Fruit fly (Drosophila melanogaster): Measurements from ENCODE around the gene lsn.

lsn gene

DNA sequence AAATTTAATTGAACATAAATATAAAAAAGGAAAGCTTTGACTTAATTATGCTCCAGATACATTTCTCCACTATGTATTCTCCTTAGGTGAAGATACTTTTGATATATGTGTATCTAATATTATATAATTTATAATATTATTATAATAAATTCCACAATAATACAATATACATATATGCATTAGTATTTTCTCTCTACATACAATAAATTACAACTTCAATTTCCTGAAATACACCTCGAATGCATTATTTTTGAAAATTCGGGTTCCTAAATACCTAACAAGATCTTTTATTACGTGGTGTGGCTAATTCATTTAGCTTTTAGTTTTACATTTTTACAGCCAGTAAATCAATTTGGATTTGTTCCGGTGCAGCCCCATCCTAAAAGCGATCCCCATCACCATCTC, 34.7 kb upstream of the lsn start (continued):
- TF ChIP-seq Max (GFP tag; optimal IDR thresholded peaks at IDR 0.05): no peak
- no peak for TF ChIP-seq fd102C (GFP tag; optimal IDR thresholded peaks at IDR 0.05)
- TF ChIP-seq H15 (GFP tag; IDR thresholded peaks at IDR 0.05): no peak
- TF ChIP-seq al (GFP tag; IDR thresholded peaks at IDR 0.05): no peak
- no peak for TF ChIP-seq E2f2 (GFP tag; IDR thresholded peaks at IDR 0.05)
- no peak for TF ChIP-seq Antp (GFP tag; optimal IDR thresholded peaks at IDR 0.05)
- no peak for TF ChIP-seq grn (GFP tag; optimal IDR thresholded peaks at IDR 0.05)
- TF ChIP-seq CG2116 (GFP tag; optimal IDR thresholded peaks at IDR 0.05): no peak
- no peak for TF ChIP-seq CG11456 (GFP tag; IDR thresholded peaks at IDR 0.05)
- no peak for TF ChIP-seq sna (GFP tag; IDR thresholded peaks at IDR 0.05; ENCODE audit: partially characterized antibody)
- no peak for TF ChIP-seq CG3163 (GFP tag; optimal IDR thresholded peaks at IDR 0.05)
- TF ChIP-seq Doc2 (GFP tag; IDR thresholded peaks at IDR 0.05): no peak
- no peak for TF ChIP-seq run (tag; optimal IDR thresholded peaks at IDR 0.05)
- TF ChIP-seq CG5245 (GFP tag; optimal IDR thresholded peaks at IDR 0.05): no peak
- TF ChIP-seq Mad (GFP tag; optimal IDR thresholded peaks at IDR 0.05): no peak
- peak; percentile 57 for TF ChIP-seq gem (tag; optimal IDR thresholded peaks at IDR 0.05)
- TF ChIP-seq Nf-YB (GFP tag; optimal IDR thresholded peaks at IDR 0.05): no peak
- TF ChIP-seq trh (GFP tag; optimal IDR thresholded peaks at IDR 0.05): no peak
- no peak for TF ChIP-seq zf30C (GFP tag; optimal IDR thresholded peaks at IDR 0.05)
- TF ChIP-seq D19A (tag; optimal IDR thresholded peaks at IDR 0.05): peak; percentile 45
- TF ChIP-seq CG3065 (GFP tag; optimal IDR thresholded peaks at IDR 0.05): no peak
- no peak for TF ChIP-seq CG31224 (GFP tag; IDR thresholded peaks at IDR 0.05)
- no peak for TF ChIP-seq bigmax (GFP tag; optimal IDR thresholded peaks at IDR 0.05)
- no peak for TF ChIP-seq CG4707 (GFP tag; optimal IDR thresholded peaks at IDR 0.05)
- TF ChIP-seq ase (GFP tag; IDR thresholded peaks at IDR 0.05): no peak
- no peak for TF ChIP-seq CG11085 (GFP tag; IDR thresholded peaks at IDR 0.05)
- TF ChIP-seq Sox100B (GFP tag; optimal IDR thresholded peaks at IDR 0.05): peak; percentile 15
- TF ChIP-seq BtbVII (GFP tag; optimal IDR thresholded peaks at IDR 0.05): no peak
- TF ChIP-seq CG13775 (GFP tag; optimal IDR thresholded peaks at IDR 0.05): no peak
- TF ChIP-seq CG18011 (GFP tag; optimal IDR thresholded peaks at IDR 0.05): no peak
- peak; percentile 52 for TF ChIP-seq CG33557 (GFP tag; optimal IDR thresholded peaks at IDR 0.05)
- TF ChIP-seq pan (optimal IDR thresholded peaks at IDR 0.05): no peak
- no peak for TF ChIP-seq pan (GFP tag; optimal IDR thresholded peaks at IDR 0.05 in 1 of 2, IDR thresholded peaks at IDR 0.05 in 1 of 2)
- TF ChIP-seq CG34422 (GFP tag; IDR thresholded peaks at IDR 0.05): no peak
- no peak for TF ChIP-seq PHDP (tag; optimal IDR thresholded peaks at IDR 0.05)
- TF ChIP-seq psq (GFP tag; optimal IDR thresholded peaks at IDR 0.05): no peak
- no peak for TF ChIP-seq HLHmδ (GFP tag; optimal IDR thresholded peaks at IDR 0.05)
- no peak for TF ChIP-seq klu (GFP tag; IDR thresholded peaks at IDR 0.05)
- TF ChIP-seq CG7839 (tag; optimal IDR thresholded peaks at IDR 0.05): peak; percentile 36
- no peak for TF ChIP-seq mam (GFP tag; optimal IDR thresholded peaks at IDR 0.05)
- TF ChIP-seq CG4360 (GFP tag; IDR thresholded peaks at IDR 0.05): no peak
- TF ChIP-seq Oli (tag; optimal IDR thresholded peaks at IDR 0.05): peak; percentile 15
- no peak for TF ChIP-seq CG14441 (GFP tag; IDR thresholded peaks at IDR 0.05)
- peak; percentile 19 for TF ChIP-seq unpg (GFP tag; optimal IDR thresholded peaks at IDR 0.05)
- TF ChIP-seq ham (GFP tag; IDR thresholded peaks at IDR 0.05): no peak
- TF ChIP-seq Neu2 (GFP tag; optimal IDR thresholded peaks at IDR 0.05; ENCODE audit: borderline replicate concordance): no peak
- no peak for TF ChIP-seq zfh1 (GFP tag; IDR thresholded peaks at IDR 0.05)
- TF ChIP-seq Meics (GFP tag; optimal IDR thresholded peaks at IDR 0.05): no peak
- TF ChIP-seq E2f1 (GFP tag; IDR thresholded peaks at IDR 0.05): no peak
- TF ChIP-seq CG7372 (GFP tag; IDR thresholded peaks at IDR 0.05): no peak
- TF ChIP-seq TFAM (GFP tag; optimal IDR thresholded peaks at IDR 0.05): no peak
- TF ChIP-seq GATAe (GFP tag; conservative IDR thresholded peaks at IDR 0.05): no peak
- peak; percentile 1 for TF ChIP-seq gcm (GFP tag; optimal IDR thresholded peaks at IDR 0.05)
